Fruit fly (Drosophila melanogaster) whole organism, prepupa: ENCODE results near the gene Ir31a.

Experiments used
- CG10631 ChIP-seq: fragments of 200-800 bp; sonication (Bioruptor generic); optimal IDR thresholded peaks from 2 replicates; lab custom pipeline; 2016; ENCODE audit warnings: missing biosample characterization, missing genetic modification characterization
- CG10669 ChIP-seq: fragments of 200-800 bp; sonication (Bioruptor generic); optimal IDR thresholded peaks from 3 replicates; lab custom pipeline; 2018; ENCODE audit warnings: missing biosample characterization, mild to moderate bottlenecking, missing genetic modification characterization, moderate library complexity
- CG11294 ChIP-seq: fragments of 200-800 bp; sonication (Bioruptor generic); IDR thresholded peaks from 2 replicates; pipeline ENCODE4 v1.3.6; 2022; ENCODE audit warnings: missing biosample characterization, missing genetic modification characterization
- CG11902 ChIP-seq: fragments of 200-800 bp; sonication (Bioruptor generic); optimal IDR thresholded peaks from 3 replicates; lab custom pipeline; 2016; ENCODE audit warnings: missing biosample characterization, missing genetic modification characterization
- CG15336 ChIP-seq: fragments of 200-800 bp; sonication (Bioruptor generic); IDR thresholded peaks from 2 replicates; pipeline ENCODE4 v1.3.6; 2022; ENCODE audit warnings: missing biosample characterization, missing genetic modification characterization
- CG16779 ChIP-seq: fragments of 200-800 bp; sonication (Bioruptor generic); optimal IDR thresholded peaks from 3 replicates; lab custom pipeline; 2017; ENCODE audit warnings: missing biosample characterization, mild to moderate bottlenecking, missing genetic modification characterization
- CG34406 ChIP-seq: fragments of 200-800 bp; sonication (Bioruptor generic); optimal IDR thresholded peaks from 3 replicates; lab custom pipeline; 2016; ENCODE audit warnings: missing biosample characterization, missing genetic modification characterization
- CG3919 ChIP-seq: fragments of 200-800 bp; sonication (Bioruptor generic); optimal IDR thresholded peaks from 3 replicates; lab custom pipeline; 2016; ENCODE audit warnings: missing biosample characterization, missing genetic modification characterization
- CG4318 ChIP-seq: fragments of 200-800 bp; sonication (Bioruptor generic); optimal IDR thresholded peaks from 3 replicates; lab custom pipeline; 2017; ENCODE audit warnings: missing biosample characterization, mild to moderate bottlenecking, missing genetic modification characterization
- CG6163 ChIP-seq: fragments of 200-800 bp; sonication (Bioruptor generic); IDR thresholded peaks from 3 replicates; pipeline ENCODE4 v1.3.6; 2022; ENCODE audit warnings: missing biosample characterization, missing genetic modification characterization
- CG6276 ChIP-seq: fragments of 200-800 bp; sonication (Bioruptor generic); optimal IDR thresholded peaks from 2 replicates; lab custom pipeline; 2017; ENCODE audit warnings: missing biosample characterization, mild to moderate bottlenecking, missing genetic modification characterization
- CG6792 ChIP-seq: fragments of 200-800 bp; sonication (Bioruptor generic); optimal IDR thresholded peaks from 3 replicates; lab custom pipeline; 2016; ENCODE audit warnings: missing biosample characterization, missing genetic modification characterization
- CG6808 ChIP-seq: fragments of 200-800 bp; sonication (Bioruptor generic); optimal IDR thresholded peaks from 3 replicates; lab custom pipeline; 2017; ENCODE audit warnings: missing biosample characterization, missing genetic modification characterization, mild to moderate bottlenecking, moderate library complexity, missing genetic modification reagents
- CG6854 ChIP-seq: fragments of 200-800 bp; sonication (Bioruptor generic); optimal IDR thresholded peaks from 2 replicates; lab custom pipeline; 2017; ENCODE audit warnings: missing biosample characterization, mild to moderate bottlenecking, missing genetic modification characterization
- CG7368 ChIP-seq: fragments of 200-800 bp; sonication (Bioruptor generic); optimal IDR thresholded peaks from 3 replicates; lab custom pipeline; 2016; ENCODE audit warnings: missing biosample characterization, missing genetic modification characterization
- CG8119 ChIP-seq: fragments of 200-800 bp; sonication (Bioruptor generic); IDR thresholded peaks from 3 replicates; pipeline ENCODE4 v1.3.6; 2022; ENCODE audit warnings: missing biosample characterization, missing genetic modification characterization
- CG8319 ChIP-seq: fragments of 200-800 bp; sonication (Bioruptor generic); optimal IDR thresholded peaks from 3 replicates; lab custom pipeline; 2016; ENCODE audit warnings: missing biosample characterization, missing genetic modification characterization
- CG8632 ChIP-seq: fragments of 200-800 bp; sonication (Bioruptor generic); optimal IDR thresholded peaks from 3 replicates; lab custom pipeline; 2016; ENCODE audit warnings: missing biosample characterization, missing genetic modification characterization
- CG9139 ChIP-seq: fragments of 200-800 bp; sonication (Bioruptor generic); optimal IDR thresholded peaks from 3 replicates; lab custom pipeline; 2017; ENCODE audit warnings: missing biosample characterization, mild to moderate bottlenecking, missing genetic modification characterization
- Eip75B ChIP-seq: fragments of 200-800 bp; sonication (Bioruptor generic); optimal IDR thresholded peaks from 3 replicates; lab custom pipeline; 2016; ENCODE audit warnings: missing biosample characterization, missing genetic modification characterization
- Eip78C ChIP-seq: fragments of 200-800 bp; sonication (Bioruptor generic); peaks from one replicate; lab custom pipeline; 2016; ENCODE audit warnings: missing biosample characterization, missing genetic modification characterization
- Eip93F ChIP-seq: fragments of 200-800 bp; sonication (Bioruptor generic); optimal IDR thresholded peaks from 2 replicates; lab custom pipeline; 2016; ENCODE audit warnings: missing biosample characterization, mild to moderate bottlenecking, missing genetic modification characterization
- Ets21C ChIP-seq: fragments of 200-800 bp; sonication (Bioruptor generic); optimal IDR thresholded peaks from 3 replicates; lab custom pipeline; 2016; ENCODE audit warnings: missing biosample characterization, missing genetic modification characterization
- Ets96B ChIP-seq: fragments of 200-800 bp; optimal IDR thresholded peaks from 2 replicates; lab custom pipeline; 2019; ENCODE audit warnings: missing biosample characterization, mild to moderate bottlenecking, missing genetic modification characterization, moderate library complexity
- Gug ChIP-seq: fragments of 200-800 bp; sonication (Bioruptor generic); IDR thresholded peaks from 2 replicates; pipeline ENCODE4 v1.3.6; 2022; ENCODE audit warnings: missing biosample characterization, missing genetic modification characterization
- Hr38 ChIP-seq: sonication (Bioruptor generic); optimal IDR thresholded peaks from 2 replicates; lab custom pipeline; 2016; ENCODE audit warnings: missing biosample characterization, missing genetic modification characterization
- Hr39 ChIP-seq: fragments of 200-800 bp; sonication (Bioruptor generic); optimal IDR thresholded peaks from 2 replicates; lab custom pipeline; 2016; ENCODE audit warnings: missing biosample characterization, missing genetic modification characterization
- Hr4 ChIP-seq: fragments of 200-800 bp; sonication (Bioruptor generic); optimal IDR thresholded peaks from 3 replicates; lab custom pipeline; 2016; ENCODE audit warnings: missing biosample characterization, missing genetic modification characterization
- Lpt ChIP-seq: fragments of 200-800 bp; sonication (Bioruptor generic); optimal IDR thresholded peaks from 3 replicates; lab custom pipeline; 2016; ENCODE audit warnings: missing biosample characterization, missing genetic modification characterization
- Met ChIP-seq: fragments of 200-800 bp; sonication (Bioruptor generic); optimal IDR thresholded peaks from 3 replicates; lab custom pipeline; 2016; ENCODE audit warnings: missing biosample characterization, missing genetic modification characterization
- OdsH ChIP-seq: fragments of 200-800 bp; sonication (Bioruptor generic); optimal IDR thresholded peaks from 3 replicates; lab custom pipeline; 2016; ENCODE audit warnings: missing biosample characterization, missing genetic modification characterization
- Smox ChIP-seq: fragments of 200-800 bp; sonication (Bioruptor generic); optimal IDR thresholded peaks from 3 replicates; lab custom pipeline; 2016; ENCODE audit warnings: missing biosample characterization, missing genetic modification characterization
- Sox102F ChIP-seq: fragments of 200-800 bp; sonication (Bioruptor generic); optimal IDR thresholded peaks from 2 replicates; lab custom pipeline; 2016; ENCODE audit warnings: missing biosample characterization, mild to moderate bottlenecking, missing genetic modification characterization
- Sox14 ChIP-seq: fragments of 200-800 bp; sonication (Bioruptor generic); optimal IDR thresholded peaks from 3 replicates; lab custom pipeline; 2016; ENCODE audit warnings: missing biosample characterization, missing genetic modification characterization
- Sox15 ChIP-seq: fragments of 200-800 bp; sonication (Bioruptor generic); optimal IDR thresholded peaks from 3 replicates; lab custom pipeline; 2016; ENCODE audit warnings: missing biosample characterization, missing genetic modification characterization
- achi ChIP-seq: fragments of 200-800 bp; sonication (Bioruptor generic); optimal IDR thresholded peaks from 3 replicates; lab custom pipeline; 2016; ENCODE audit warnings: missing biosample characterization, missing genetic modification characterization
- acj6 ChIP-seq: fragments of 200-800 bp; sonication (Bioruptor generic); optimal IDR thresholded peaks from 3 replicates; lab custom pipeline; 2016; ENCODE audit warnings: missing biosample characterization, missing genetic modification characterization
- dac ChIP-seq: fragments of 200-800 bp; sonication (Bioruptor generic); optimal IDR thresholded peaks from 2 replicates; lab custom pipeline; 2017; ENCODE audit warnings: missing biosample characterization, mild to moderate bottlenecking, missing genetic modification characterization
- esn ChIP-seq: fragments of 200-800 bp; sonication (Bioruptor generic); optimal IDR thresholded peaks from 2 replicates; lab custom pipeline; 2016; ENCODE audit warnings: missing biosample characterization, mild to moderate bottlenecking, missing genetic modification characterization, moderate library complexity
- fd59A ChIP-seq: fragments of 200-800 bp; sonication (Bioruptor generic); optimal IDR thresholded peaks from 2 replicates; lab custom pipeline; 2017; ENCODE audit warnings: missing biosample characterization, mild to moderate bottlenecking, missing genetic modification characterization, missing genetic modification reagents
- fd85E ChIP-seq: fragments of 200-800 bp; sonication (Bioruptor generic); optimal IDR thresholded peaks from 3 replicates; lab custom pipeline; 2016; ENCODE audit warnings: missing biosample characterization, missing genetic modification characterization
- fkh ChIP-seq: fragments of 200-800 bp; sonication (Bioruptor generic); optimal IDR thresholded peaks from 3 replicates; lab custom pipeline; 2017; ENCODE audit warnings: missing biosample characterization, mild to moderate bottlenecking, missing genetic modification characterization, moderate library complexity
- net ChIP-seq: fragments of 200-800 bp; sonication (Bioruptor generic); optimal IDR thresholded peaks from 3 replicates; lab custom pipeline; 2016; ENCODE audit warnings: missing biosample characterization, missing genetic modification characterization
- salr ChIP-seq, 2 experiments: fragments of 200-800 bp; sonication (Bioruptor generic); optimal IDR thresholded peaks; 3 replicates each; lab custom pipeline; 2016 to 2018; ENCODE audit warnings: missing biosample characterization in 2 of 2, missing genetic modification characterization in 2 of 2, mild to moderate bottlenecking in 1 of 2
- spab ChIP-seq: fragments of 200-800 bp; sonication (Bioruptor generic); optimal IDR thresholded peaks from 2 replicates; lab custom pipeline; 2017; ENCODE audit warnings: missing biosample characterization, mild to moderate bottlenecking, missing genetic modification characterization, missing genetic modification reagents
- ss ChIP-seq, 2 experiments: fragments of 200-800 bp; sonication (Bioruptor generic); optimal IDR thresholded peaks; 2 replicates in 1 of 2; 3 replicates in 1 of 2; lab custom pipeline; 2017 to 2018; ENCODE audit warnings: mild to moderate bottlenecking in 2 of 2, missing biosample characterization in 2 of 2, missing genetic modification characterization in 2 of 2, moderate library complexity in 1 of 2
- svp ChIP-seq: fragments of 200-800 bp; sonication (Bioruptor generic); peaks from one replicate; lab custom pipeline; 2016; ENCODE audit warnings: missing biosample characterization, missing genetic modification characterization
- topi ChIP-seq: fragments of 200-800 bp; sonication (Bioruptor generic); optimal IDR thresholded peaks from 3 replicates; lab custom pipeline; 2016; ENCODE audit warnings: missing biosample characterization, missing genetic modification characterization
- vri ChIP-seq: fragments of 200-800 bp; sonication (Bioruptor generic); optimal IDR thresholded peaks from 3 replicates; lab custom pipeline; 2016; ENCODE audit warnings: missing biosample characterization, mild to moderate bottlenecking, missing genetic modification characterization

The Ir31a gene

dm6 chr2L:10403803-10404315 is 1.5 kb upstream of the Ir31a start:
- TF ChIP-seq svp (GFP tag; lab: Kevin White, UChicago), result no peak
- TF ChIP-seq CG10669, result peak; percentile 78
- TF ChIP-seq Eip78C (GFP tag; lab: Kevin White, UChicago), result peak; percentile 50
- peak; percentile 9 for TF ChIP-seq fkh (GFP tag; lab: Kevin White, UChicago)
- TF ChIP-seq CG6276 (GFP tag; lab: Kevin White, UChicago), result no peak
- TF ChIP-seq acj6 (GFP tag; lab: Kevin White, UChicago), result no peak
- TF ChIP-seq topi (GFP tag; lab: Kevin White, UChicago), result no peak
- TF ChIP-seq, all 60 proteins: peak for 3

DNA sequence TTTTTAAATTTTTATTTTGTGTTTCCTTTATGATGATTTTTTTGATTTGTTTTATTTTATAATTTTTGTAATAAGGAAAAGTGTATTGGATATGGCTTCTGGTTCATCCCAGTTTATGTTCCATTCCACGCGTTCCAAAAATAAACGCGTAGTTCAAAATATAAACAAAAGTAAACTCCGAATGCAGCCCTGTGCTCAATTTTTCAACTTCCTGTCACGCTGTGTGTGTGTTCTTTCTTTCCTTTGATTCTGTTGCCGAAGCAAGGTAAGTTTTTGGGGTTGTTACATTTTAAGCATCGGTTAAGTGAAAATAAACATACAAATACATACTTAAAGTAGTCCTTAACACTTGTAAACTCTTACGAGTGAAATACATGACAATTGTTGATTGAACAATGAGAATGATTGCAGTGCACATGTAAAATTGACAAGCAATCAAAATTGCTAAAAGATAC is 2.8 kb downstream of the Ir31a start, which contains the start of the genes Ip259 and RpS27A:
TSS of gene Ip259 (plus strand) at position 231 of the 455 bp plus-strand sequence.
TSS of gene RpS27A (plus strand) at position 231 of the 455 bp plus-strand sequence.
- no peak for TF ChIP-seq svp (GFP tag; lab: Kevin White, UChicago)
- peak in 1 of 2 experiments; percentile 77 for TF ChIP-seq ss (GFP tag; optimal IDR thresholded peaks at IDR 0.05; lab: Kevin White, UChicago)
- no peak for TF ChIP-seq CG11294 (GFP tag; lab: Robert Waterston, UW)
- TF ChIP-seq CG8632, result peak; percentile 32
- TF ChIP-seq CG6854 (GFP tag; lab: Kevin White, UChicago), result peak; percentile 84
- TF ChIP-seq CG9139, result peak; percentile 61
- no peak for TF ChIP-seq vri (GFP tag; lab: Kevin White, UChicago)
- no peak for TF ChIP-seq Sox102F (GFP tag; lab: Kevin White, UChicago)
- no peak for TF ChIP-seq CG6808 (GFP tag; lab: Kevin White, UChicago)
- TF ChIP-seq CG3919, result no peak
- TF ChIP-seq Hr39 (GFP tag; lab: Kevin White, UChicago), result no peak
- no peak for TF ChIP-seq CG16779 (tag; lab: Kevin White, UChicago)
- TF ChIP-seq CG15336 (GFP tag; lab: Robert Waterston, UW), result no peak
- TF ChIP-seq CG34406 (GFP tag; lab: Kevin White, UChicago), result peak; percentile 67
- no peak for TF ChIP-seq CG7368 (GFP tag; lab: Kevin White, UChicago)
- TF ChIP-seq acj6 (GFP tag; lab: Kevin White, UChicago), result peak; percentile 70
- peak; percentile 56 for TF ChIP-seq fd59A
- peak; percentile 63 for TF ChIP-seq fd85E
- no peak for TF ChIP-seq spab
- no peak for TF ChIP-seq Sox14 (GFP tag; lab: Kevin White, UChicago)
- TF ChIP-seq CG6792 (GFP tag; lab: Kevin White, UChicago), result peak; percentile 59
- TF ChIP-seq Met (GFP tag; lab: Kevin White, UChicago), result no peak
- TF ChIP-seq fkh (GFP tag; lab: Kevin White, UChicago), result peak; percentile 59
- TF ChIP-seq Eip75B (GFP tag; lab: Kevin White, UChicago), result no peak
- TF ChIP-seq Gug, result 0 out of 2 replicates have a peak, but pooled peaks have one; percentile 19
- TF ChIP-seq CG10631 (GFP tag; lab: Kevin White, UChicago), result no peak
- no peak for TF ChIP-seq Hr38
- peak; percentile 71 for TF ChIP-seq topi (GFP tag; lab: Kevin White, UChicago)
- peak; percentile 39 for TF ChIP-seq dac (GFP tag; lab: Kevin White, UChicago)
- TF ChIP-seq CG11902, result peak; percentile 38
- TF ChIP-seq esn (GFP tag; lab: Kevin White, UChicago), result peak; percentile 85
- peak; percentile 6 for TF ChIP-seq Ets21C (GFP tag; lab: Kevin White, UChicago)
- no peak for TF ChIP-seq CG6163 (GFP tag; lab: Robert Waterston, UW)
- no peak for TF ChIP-seq Smox (GFP tag; lab: Kevin White, UChicago)
- peak; percentile 60 for TF ChIP-seq CG8319 (GFP tag; lab: Kevin White, UChicago)
- no peak for TF ChIP-seq CG4318 (GFP tag; lab: Kevin White, UChicago)
- TF ChIP-seq Eip93F (GFP tag; lab: Kevin White, UChicago), result peak; percentile 21
- TF ChIP-seq Lpt (GFP tag; lab: Kevin White, UChicago), result no peak
- TF ChIP-seq salr (GFP tag; optimal IDR thresholded peaks at IDR 0.05; lab: Kevin White, UChicago), result peak in 1 of 2 experiments; percentile 88
- no peak for TF ChIP-seq net
- peak; percentile 47 for TF ChIP-seq Sox15 (GFP tag; lab: Kevin White, UChicago)
- no peak for TF ChIP-seq CG6276 (GFP tag; lab: Kevin White, UChicago)
- peak; percentile 37 for TF ChIP-seq Ets96B (tag; lab: Kevin White, UChicago)
- peak; percentile 36; the same call in 1 of the 3 replicates for TF ChIP-seq CG8119 (GFP tag; lab: Robert Waterston, UW)
- peak; percentile 2 for TF ChIP-seq Hr4 (GFP tag; lab: Kevin White, UChicago)
- TF ChIP-seq OdsH, result peak; percentile 58
- TF ChIP-seq achi (GFP tag; lab: Kevin White, UChicago), result no peak
